Worm (Caenorhabditis elegans): ENCODE data around the gene clec-137.

The clec-137 gene

DNA sequence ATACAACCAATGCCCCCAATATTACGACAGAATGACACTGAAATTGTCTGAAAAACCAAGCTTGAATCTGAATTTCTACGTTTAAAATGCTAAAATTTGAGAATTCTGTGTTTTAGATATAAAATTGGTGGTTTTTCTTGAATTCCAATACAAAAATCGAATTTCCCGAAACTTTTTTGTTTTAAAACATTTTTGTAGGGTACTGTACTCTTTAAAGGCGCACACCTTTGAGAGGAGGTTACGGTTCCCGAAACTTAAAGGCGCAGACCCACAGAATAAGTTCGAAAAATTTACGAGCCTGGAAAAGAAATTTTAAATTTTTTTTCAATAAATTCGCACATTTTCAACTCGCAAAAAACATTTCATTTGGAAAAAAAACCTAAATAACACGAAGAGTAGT, 13.2 kb downstream of the clec-137 start:
- peak; percentile 80 for TF ChIP-seq D2030.7 (GFP tag; IDR thresholded peaks at IDR 0.05)
- peak; percentile 58; the same call in 1 of the 2 replicates for TF ChIP-seq pbrm-1 (GFP tag; IDR thresholded peaks at IDR 0.05)
- peak; percentile 21; the same call in 1 of the 2 replicates for TF ChIP-seq hmg-1.2 (GFP tag; IDR thresholded peaks at IDR 0.05)
- no peak for TF ChIP-seq hrde-1 (tag; optimal IDR thresholded peaks at IDR 0.05; ENCODE audit: borderline replicate concordance)
- TF ChIP-seq mel-28 (tag; optimal IDR thresholded peaks at IDR 0.05; ENCODE audit: borderline replicate concordance), result no peak
- TF ChIP-seq F33H1.4 (GFP tag; IDR thresholded peaks at IDR 0.05), result peak; percentile 73
- peak; percentile 98 for TF ChIP-seq madf-8 (GFP tag; conservative IDR thresholded peaks at IDR 0.05)
- no peak for TF ChIP-seq F22D6.2 (tag; optimal IDR thresholded peaks at IDR 0.05)
- TF ChIP-seq xnd-1 (tag; optimal IDR thresholded peaks at IDR 0.05), result peak; percentile 94
- peak; percentile 98 for TF ChIP-seq madf-6 (GFP tag; IDR thresholded peaks at IDR 0.05)
- no peak for TF ChIP-seq ccch-3 (GFP tag; optimal IDR thresholded peaks at IDR 0.05)
- no peak for TF ChIP-seq ets-4 (GFP tag; optimal IDR thresholded peaks at IDR 0.05)
- no peak for TF ChIP-seq ceh-100 (GFP tag; IDR thresholded peaks at IDR 0.05)
- TF ChIP-seq egrh-3 (GFP tag; IDR thresholded peaks at IDR 0.05), result no peak
- TF ChIP-seq F57C9.4 (tag; optimal IDR thresholded peaks at IDR 0.05), result no peak
- TF ChIP-seq egl-44 (GFP tag; IDR thresholded peaks at IDR 0.05), result no peak
- TF ChIP-seq Y56A3A.18 (GFP tag; IDR thresholded peaks at IDR 0.05), result no peak
- no peak for TF ChIP-seq dpff-1 (tag; optimal IDR thresholded peaks at IDR 0.05)
- peak; percentile 99 for TF ChIP-seq lsl-1 (GFP tag; optimal IDR thresholded peaks at IDR 0.05)
- TF ChIP-seq athp-1 (tag; optimal IDR thresholded peaks at IDR 0.05), result peak; percentile 74
- TF ChIP-seq efl-1 (GFP tag; optimal IDR thresholded peaks at IDR 0.05), result peak; percentile 42
- TF ChIP-seq zim-3 (tag; optimal IDR thresholded peaks at IDR 0.05), result no peak
- peak; percentile 46 for TF ChIP-seq F49E8.2 (tag; optimal IDR thresholded peaks at IDR 0.05; ENCODE audit: insufficient read depth)
- TF ChIP-seq snpc-3.4 (tag; optimal IDR thresholded peaks at IDR 0.05), result no peak
- peak; percentile 21 for TF ChIP-seq him-1 (tag; optimal IDR thresholded peaks at IDR 0.05)
- no peak for TF ChIP-seq lag-1 (GFP tag; IDR thresholded peaks at IDR 0.05)
- TF ChIP-seq nhr-27 (tag; optimal IDR thresholded peaks at IDR 0.05), result no peak
- TF ChIP-seq dpl-1 (GFP tag; optimal IDR thresholded peaks at IDR 0.05), result peak; percentile 42
- TF ChIP-seq egl-18 (GFP tag; IDR thresholded peaks at IDR 0.05), result no peak
- TF ChIP-seq hsf-1 (GFP tag; IDR thresholded peaks at IDR 0.05), result peak; percentile 42; the same call in 1 of the 2 replicates
- no peak for TF ChIP-seq let-526 (GFP tag; IDR thresholded peaks at IDR 0.05)
- peak; percentile 67 for TF ChIP-seq B0019.2 (GFP tag; conservative IDR thresholded peaks at IDR 0.05)
- TF ChIP-seq Y53F4B.3 (GFP tag; IDR thresholded peaks at IDR 0.05), result no peak
- peak; percentile 35; the same call in 1 of the 2 replicates for TF ChIP-seq rcor-1 (GFP tag; IDR thresholded peaks at IDR 0.05)
- no peak for TF ChIP-seq Y79H2A.3 (GFP tag; conservative IDR thresholded peaks at IDR 0.05)
- peak; percentile 42; the same call in 1 of the 2 replicates for TF ChIP-seq dox-1 (GFP tag; IDR thresholded peaks at IDR 0.05)
- TF ChIP-seq tbp1 (GFP tag; optimal IDR thresholded peaks at IDR 0.05), result peak; percentile 33
- no peak for TF ChIP-seq ceh-58 (GFP tag; IDR thresholded peaks at IDR 0.05)
- no peak for TF ChIP-seq atf-7 (tag; optimal IDR thresholded peaks at IDR 0.05)
- TF ChIP-seq ceh-91 (GFP tag; IDR thresholded peaks at IDR 0.05), result peak; percentile 83

DNA sequence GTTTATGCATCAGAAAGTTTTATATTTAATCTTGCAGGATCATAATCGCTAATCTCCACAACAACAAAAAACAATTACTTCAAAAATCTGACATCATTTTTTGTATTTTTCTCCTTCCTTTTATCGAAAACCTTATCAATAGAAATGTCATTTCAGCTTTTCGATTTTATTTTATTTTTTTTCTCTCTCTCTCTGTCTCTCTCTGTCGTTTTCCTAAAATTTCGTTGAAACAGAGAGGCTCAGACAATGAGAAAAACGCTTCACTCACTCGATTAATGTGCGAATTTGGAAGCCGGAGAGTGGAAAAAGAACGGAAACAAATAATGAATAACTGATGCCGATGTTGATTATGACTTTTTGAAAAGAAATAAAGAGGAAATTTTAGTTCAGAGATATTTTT, 13.7 kb downstream of the clec-137 start:
- TF ChIP-seq unc-62 (GFP tag; optimal IDR thresholded peaks at IDR 0.05) (peak; percentile 57), xnd-1 (tag; optimal IDR thresholded peaks at IDR 0.05) (no peak), B0019.2 (GFP tag; conservative IDR thresholded peaks at IDR 0.05) (no peak), egrh-3 (GFP tag; IDR thresholded peaks at IDR 0.05) (no peak), hmg-1.2 (GFP tag; IDR thresholded peaks at IDR 0.05) (no peak), nhr-80 (tag; optimal IDR thresholded peaks at IDR 0.05) (peak; percentile 69), let-607 (tag; optimal IDR thresholded peaks at IDR 0.05) (peak in 1 of 2 experiments; percentile 21), snpc-1.3 (tag; optimal IDR thresholded peaks at IDR 0.05; ENCODE audit: insufficient read depth) (no peak)
